Worm (Caenorhabditis elegans) whole organism, L1 larva: ENCODE measurements around the gene fbxb-111.

ENCODE experiments used
- C16A3.4 ChIP-seq: fragments of 150-350 bp; optimal IDR thresholded peaks from 2 replicates; lab custom pipeline; 2014; ENCODE audit warnings: missing biosample characterization, missing genetic modification characterization
- Y116A8C.19 ChIP-seq: sonication (generic microtip); optimal IDR thresholded peaks from 2 replicates; lab custom pipeline; 2016; ENCODE audit warnings: missing compliant biosample characterization, missing genetic modification characterization, borderline replicate concordance
- alr-1 ChIP-seq: fragments of 200-800 bp; sonication (Bioruptor generic); optimal IDR thresholded peaks from 2 replicates; lab custom pipeline; 2018; ENCODE audit warnings: borderline replicate concordance, mild to moderate bottlenecking, missing genetic modification characterization, missing compliant biosample characterization
- blmp-1 ChIP-seq: fragments of 150-350 bp; optimal IDR thresholded peaks from 2 replicates; lab custom pipeline; 2014; ENCODE audit warnings: missing biosample characterization, missing genetic modification characterization
- ceh-63 ChIP-seq: fragments of 200-800 bp; sonication (Bioruptor generic); optimal IDR thresholded peaks from 2 replicates; lab custom pipeline; 2018; ENCODE audit warnings: mild to moderate bottlenecking, missing genetic modification characterization, missing compliant biosample characterization
- ceh-8 ChIP-seq: fragments of 200-800 bp; sonication (Bioruptor generic); optimal IDR thresholded peaks from 2 replicates; lab custom pipeline; 2018; ENCODE audit warnings: mild to moderate bottlenecking, missing genetic modification characterization, moderate library complexity, missing compliant biosample characterization
- ceh-82 ChIP-seq, 3 experiments: fragments of 150-350 bp in 1 of 3; sonication (generic microtip) in 2 of 3; optimal IDR thresholded peaks; 2 replicates each; lab custom pipeline; 2014 to 2017; ENCODE audit warnings: missing biosample characterization in 3 of 3, missing genetic modification characterization in 3 of 3
- ceh-88 ChIP-seq: fragments of 200-800 bp; sonication (Bioruptor generic); IDR thresholded peaks from 2 replicates; pipeline ENCODE4 v1.3.6; 2022; ENCODE audit warnings: missing genetic modification characterization, missing compliant biosample characterization
- ces-1 ChIP-seq: fragments of 150-350 bp; optimal IDR thresholded peaks from 2 replicates; lab custom pipeline; 2014; ENCODE audit warnings: missing biosample characterization, missing genetic modification reagents, missing genetic modification characterization
- dsc-1 ChIP-seq: sonication (generic microtip); optimal IDR thresholded peaks from 2 replicates; lab custom pipeline; 2016; ENCODE audit warnings: mild to moderate bottlenecking, missing genetic modification characterization, missing compliant biosample characterization
- egl-13 ChIP-seq: sonication (generic microtip); optimal IDR thresholded peaks from 2 replicates; lab custom pipeline; 2016; ENCODE audit warnings: missing genotype, missing genetic modification reagents, missing genetic modification characterization, missing compliant biosample characterization
- elt-3 ChIP-seq, 6 experiments: fragments of 150-350 bp in 1 of 6; sonication (generic microtip); optimal IDR thresholded peaks; 2 replicates each; lab custom pipeline; 2017 to 2018; ENCODE audit warnings: missing biosample characterization in 6 of 6, missing genetic modification characterization in 6 of 6, inconsistent platforms in 1 of 6
- fkh-10 ChIP-seq: sonication (generic microtip); optimal IDR thresholded peaks from 2 replicates; lab custom pipeline; 2017; ENCODE audit warnings: missing biosample characterization, missing genetic modification reagents, missing genetic modification characterization
- fkh-4 ChIP-seq: sonication (generic microtip); optimal IDR thresholded peaks from 2 replicates; lab custom pipeline; 2016; ENCODE audit warnings: missing compliant biosample characterization, missing genetic modification characterization, borderline replicate concordance
- fkh-8 ChIP-seq: sonication (generic microtip); optimal IDR thresholded peaks from 2 replicates; lab custom pipeline; 2016; ENCODE audit warnings: mild to moderate bottlenecking, missing genetic modification characterization, missing compliant biosample characterization
- hlh-4 ChIP-seq: sonication (generic microtip); optimal IDR thresholded peaks from 2 replicates; lab custom pipeline; 2016; ENCODE audit warnings: mild to moderate bottlenecking, missing genetic modification characterization, missing compliant biosample characterization
- isw-1 ChIP-seq: fragments of 200-800 bp; sonication (Bioruptor generic); IDR thresholded peaks from 2 replicates; pipeline ENCODE4 v1.3.6; 2022; ENCODE audit warnings: missing genetic modification characterization, missing compliant biosample characterization
- lin-13 ChIP-seq: fragments of 150-350 bp; optimal IDR thresholded peaks from 2 replicates; lab custom pipeline; 2014; ENCODE audit warnings: missing biosample characterization, missing genetic modification reagents, missing genetic modification characterization
- lin-14 ChIP-seq: fragments of 200-800 bp; sonication (Bioruptor generic); optimal IDR thresholded peaks from 2 replicates; lab custom pipeline; 2018; ENCODE audit warnings: mild to moderate bottlenecking, missing genetic modification characterization, moderate library complexity, missing compliant biosample characterization
- lin-35 ChIP-seq, 2 experiments: fragments of 150-350 bp; optimal IDR thresholded peaks; 2 replicates each; lab custom pipeline; 2014; ENCODE audit warnings: missing biosample characterization in 2 of 2, missing genetic modification characterization in 2 of 2, missing genetic modification reagents in 2 of 2
- mab-9 ChIP-seq: fragments of 200-800 bp; sonication (Bioruptor generic); IDR thresholded peaks from 2 replicates; pipeline ENCODE4 v1.3.6; 2022; ENCODE audit warnings: missing genetic modification reagents, missing genetic modification characterization, missing compliant biosample characterization
- mef-2 ChIP-seq: fragments of 150-350 bp; optimal IDR thresholded peaks from 2 replicates; lab custom pipeline; 2014; ENCODE audit warnings: missing biosample characterization, missing genetic modification characterization
- mep-1 ChIP-seq: fragments of 150-350 bp; optimal IDR thresholded peaks from 2 replicates; lab custom pipeline; 2014; ENCODE audit warnings: missing biosample characterization, missing genetic modification characterization
- nhr-19 ChIP-seq: fragments of 200-800 bp; sonication (Bioruptor generic); conservative IDR thresholded peaks from 2 replicates; pipeline ENCODE4 v1.3.6; 2022; ENCODE audit warnings: missing genetic modification characterization, missing compliant biosample characterization
- nhr-71 ChIP-seq: sonication (generic microtip); optimal IDR thresholded peaks from 2 replicates; lab custom pipeline; 2016; ENCODE audit warnings: mild to moderate bottlenecking, missing genetic modification characterization, moderate library complexity, missing compliant biosample characterization
- nhr-85 ChIP-seq: sonication (generic microtip); peaks from one replicate; lab custom pipeline; 2016; ENCODE audit warnings: missing genetic modification characterization, inconsistent platforms, missing compliant biosample characterization
- nhr-90 ChIP-seq: sonication (generic microtip); optimal IDR thresholded peaks from 2 replicates; lab custom pipeline; 2016; ENCODE audit warnings: mild to moderate bottlenecking, missing genetic modification characterization, missing compliant biosample characterization; ENCODE audit not compliant: poor library complexity
- pag-3 ChIP-seq: sonication (generic microtip); optimal IDR thresholded peaks from 2 replicates; lab custom pipeline; 2017; ENCODE audit warnings: missing genetic modification characterization, mild to moderate bottlenecking, missing compliant biosample characterization, antibody characterized with exemption, borderline replicate concordance; ENCODE audit not compliant: insufficient read depth
- pqm-1 ChIP-seq: sonication (generic microtip); optimal IDR thresholded peaks from 3 replicates; lab custom pipeline; 2017; ENCODE audit warnings: missing biosample characterization, missing genetic modification characterization
- rnt-1 ChIP-seq: sonication (generic microtip); optimal IDR thresholded peaks from 2 replicates; lab custom pipeline; 2016; ENCODE audit warnings: mild to moderate bottlenecking, missing genetic modification characterization, moderate library complexity, missing compliant biosample characterization
- skn-1 ChIP-seq: fragments of 150-350 bp; optimal IDR thresholded peaks from 2 replicates; lab custom pipeline; 2014; ENCODE audit warnings: missing biosample characterization, missing genetic modification characterization
- tlp-1 ChIP-seq: fragments of 150-350 bp; optimal IDR thresholded peaks from 2 replicates; lab custom pipeline; 2014; ENCODE audit warnings: missing biosample characterization, missing genetic modification characterization
- unc-86 ChIP-seq: sonication (generic microtip); optimal IDR thresholded peaks from 2 replicates; lab custom pipeline; 2016; ENCODE audit warnings: missing genetic modification characterization, missing compliant biosample characterization
- unc-98 ChIP-seq: fragments of 200-800 bp; sonication (Bioruptor generic); IDR thresholded peaks from 2 replicates; pipeline ENCODE4 v1.3.6; 2022; ENCODE audit warnings: missing genetic modification characterization, missing compliant biosample characterization
- vab-15 ChIP-seq: sonication (generic microtip); optimal IDR thresholded peaks from 2 replicates; lab custom pipeline; 2017; ENCODE audit warnings: missing genotype, mild to moderate bottlenecking, missing genetic modification characterization, missing compliant biosample characterization
- xbp-1 ChIP-seq: sonication (generic microtip); optimal IDR thresholded peaks from 2 replicates; lab custom pipeline; 2016; ENCODE audit warnings: missing genetic modification characterization, missing compliant biosample characterization
- zip-4 ChIP-seq: fragments of 200-800 bp; sonication (Bioruptor generic); optimal IDR thresholded peaks from 2 replicates; lab custom pipeline; 2018; ENCODE audit warnings: mild to moderate bottlenecking, missing genetic modification characterization, moderate library complexity, missing compliant biosample characterization
- ztf-11 ChIP-seq, 2 experiments: sonication (generic microtip); optimal IDR thresholded peaks; 2 replicates each; lab custom pipeline; 2016 to 2017; ENCODE audit warnings: missing genetic modification characterization in 2 of 2, missing biosample characterization in 1 of 2, missing compliant biosample characterization in 1 of 2

Gene fbxb-111

ce11 chrII:2734266-2734665, 40.5 kb downstream of the fbxb-111 start:
- TF ChIP-seq unc-86 (tag; lab: Kevin White, UChicago) (no peak), dsc-1 (tag; lab: Kevin White, UChicago) (no peak), unc-98 (no peak), zip-4 (GFP tag; lab: Kevin White, UChicago) (no peak), vab-15 (tag; lab: Kevin White, UChicago) (no peak), nhr-90 (no peak), xbp-1 (tag; lab: Kevin White, UChicago) (no peak), lin-13 (no peak), tlp-1 (tag; lab: Kevin White, UChicago) (no peak), fkh-10 (GFP tag; lab: Kevin White, UChicago) (no peak), mef-2 (tag; lab: Kevin White, UChicago) (no peak), C16A3.4 (tag; lab: Kevin White, UChicago) (no peak), ceh-88 (no peak), egl-13 (tag; lab: Kevin White, UChicago) (no peak), hlh-4 (tag; lab: Kevin White, UChicago) (no peak), fkh-4 (no peak)

ce11 chrII:2730647-2731046, 44.2 kb downstream of the fbxb-111 start:
- TF ChIP-seq nhr-19 (GFP tag; lab: Robert Waterston, UW) (no peak), ztf-11 (tag; optimal IDR thresholded peaks at IDR 0.05; lab: Kevin White, UChicago) (no peak), lin-14 (GFP tag; lab: Kevin White, UChicago) (peak; percentile 34), elt-3 (tag; optimal IDR thresholded peaks at IDR 0.05; lab: Kevin White, UChicago) (no peak), fkh-10 (GFP tag; lab: Kevin White, UChicago) (peak; percentile 63), nhr-71 (tag; lab: Kevin White, UChicago) (no peak), mef-2 (tag; lab: Kevin White, UChicago) (no peak), mab-9 (GFP tag; lab: Robert Waterston, UW) (no peak), lin-35 (GFP tag; optimal IDR thresholded peaks at IDR 0.05; lab: Kevin White, UChicago) (no peak), pag-3 (tag; lab: Kevin White, UChicago) (no peak)
- TF ChIP-seq, all 84 proteins: peak for 2

ce11 chrII:2726774-2727173, 48.0 kb downstream of the fbxb-111 start:
- TF ChIP-seq ces-1 (no peak), alr-1 (no peak), hlh-4 (tag; lab: Kevin White, UChicago) (no peak), isw-1 (GFP tag; lab: Robert Waterston, UW) (no peak), Y116A8C.19 (tag; lab: Kevin White, UChicago) (no peak), rnt-1 (tag; lab: Kevin White, UChicago) (peak; percentile 43), fkh-8 (tag; lab: Kevin White, UChicago) (no peak), lin-14 (GFP tag; lab: Kevin White, UChicago) (peak; percentile 33), ceh-63 (GFP tag; lab: Kevin White, UChicago) (no peak), nhr-85 (no peak), nhr-71 (tag; lab: Kevin White, UChicago) (peak; percentile 0), ztf-11 (tag; optimal IDR thresholded peaks at IDR 0.05; lab: Kevin White, UChicago) (no peak), ceh-82 (tag; optimal IDR thresholded peaks at IDR 0.05; lab: Kevin White, UChicago) (no peak), vab-15 (tag; lab: Kevin White, UChicago) (no peak), ceh-8 (GFP tag; lab: Kevin White, UChicago) (no peak), pqm-1 (tag; lab: Kevin White, UChicago) (no peak), mep-1 (tag; lab: Kevin White, UChicago) (no peak), blmp-1 (no peak), skn-1 (tag; lab: Kevin White, UChicago) (no peak), ceh-88 (no peak)
